Worm (Caenorhabditis elegans): ENCODE measurements around the gene famh-136.
A peak's percentile ranks its signal among the peaks of the same experiment; 100 is the strongest.

Gene famh-136

DNA sequence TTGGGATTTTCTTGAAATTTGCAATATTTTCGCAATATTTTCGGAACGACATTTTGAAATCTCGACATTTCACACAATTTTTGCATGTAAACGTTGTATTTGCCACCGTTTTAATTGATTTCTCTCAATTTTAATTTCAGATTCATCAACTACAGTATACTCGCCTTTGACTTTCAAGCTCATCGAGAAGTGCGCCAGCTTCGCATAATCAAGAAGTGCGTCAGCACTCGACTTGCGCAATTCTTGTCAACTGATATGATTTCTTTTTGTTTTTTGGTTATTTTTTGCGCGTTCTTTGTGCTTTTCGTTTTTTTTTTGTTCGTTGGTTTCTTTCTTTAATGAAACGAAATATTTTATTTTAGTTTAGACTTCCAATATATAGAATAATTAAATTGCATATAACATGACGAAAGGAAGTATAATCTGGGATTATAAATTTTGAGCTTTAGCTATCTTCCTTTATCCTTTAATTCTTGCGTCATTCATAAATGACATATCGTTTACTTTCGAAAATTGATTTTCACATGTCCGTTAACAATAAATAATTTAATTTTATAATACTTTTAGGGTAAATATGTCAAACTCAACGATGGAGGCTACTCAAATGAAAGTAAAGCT is at the start of gene famh-136 (continued):
- no peak for TF ChIP-seq ceh-79 (tag; optimal IDR thresholded peaks at IDR 0.05)
- TF ChIP-seq mxl-1 (tag; optimal IDR thresholded peaks at IDR 0.05): no peak
- no peak for TF ChIP-seq tbx-9 (tag; optimal IDR thresholded peaks at IDR 0.05; ENCODE audit: borderline replicate concordance)
- TF ChIP-seq lag-1 (GFP tag; IDR thresholded peaks at IDR 0.05): no peak
- peak; percentile 49; the same call in 1 of the 2 replicates for TF ChIP-seq ceh-100 (GFP tag; IDR thresholded peaks at IDR 0.05)
- no peak for TF ChIP-seq hsf-1 (GFP tag; IDR thresholded peaks at IDR 0.05)
- peak; percentile 62 for TF ChIP-seq efl-1 (GFP tag; optimal IDR thresholded peaks at IDR 0.05)
- peak; percentile 86 for TF ChIP-seq mcd-1 (GFP tag; IDR thresholded peaks at IDR 0.05)
- TF ChIP-seq B0261.1 (tag; optimal IDR thresholded peaks at IDR 0.05): no peak
- TF ChIP-seq F52B5.7 (tag; optimal IDR thresholded peaks at IDR 0.05): no peak
- TF ChIP-seq snpc-1.3 (tag; optimal IDR thresholded peaks at IDR 0.05; ENCODE audit: insufficient read depth): peak; percentile 27
- peak; percentile 46 for TF ChIP-seq ZK185.1 (tag; optimal IDR thresholded peaks at IDR 0.05; ENCODE audit: poor library complexity, severe bottlenecking)
- no peak for TF ChIP-seq nhr-120 (GFP tag; IDR thresholded peaks at IDR 0.05)
- TF ChIP-seq lsl-1 (GFP tag; optimal IDR thresholded peaks at IDR 0.05): peak; percentile 68
- no peak for TF ChIP-seq F37B4.10 (GFP tag; IDR thresholded peaks at IDR 0.05)
- no peak for TF ChIP-seq hlh-12 (tag; optimal IDR thresholded peaks at IDR 0.05)
- no peak for TF ChIP-seq madf-3 (GFP tag; IDR thresholded peaks at IDR 0.05)
- TF ChIP-seq nfyb-1 (GFP tag; IDR thresholded peaks at IDR 0.05): peak; percentile 80
- no peak for TF ChIP-seq D2030.7 (GFP tag; IDR thresholded peaks at IDR 0.05)
- TF ChIP-seq B0336.3 (GFP tag; IDR thresholded peaks at IDR 0.05): peak; percentile 82
- no peak for TF ChIP-seq Y79H2A.3 (GFP tag; conservative IDR thresholded peaks at IDR 0.05)
- peak; percentile 34 for TF ChIP-seq pha-4 (tag; optimal IDR thresholded peaks at IDR 0.05)
- TF ChIP-seq ztf-25 (GFP tag; IDR thresholded peaks at IDR 0.05): no peak
- TF ChIP-seq F22D6.2 (tag; optimal IDR thresholded peaks at IDR 0.05): peak; percentile 67
- TF ChIP-seq nfya-2 (GFP tag; IDR thresholded peaks at IDR 0.05): no peak
- peak; percentile 93 for TF ChIP-seq Y53G8AR.9 (GFP tag; conservative IDR thresholded peaks at IDR 0.05)
- no peak for TF ChIP-seq F55B11.4 (tag; optimal IDR thresholded peaks at IDR 0.05; ENCODE audit: borderline replicate concordance, insufficient read depth)
- peak in 2 of 3 experiments; percentile 9 to 83 for TF ChIP-seq lin-35 (GFP tag; optimal IDR thresholded peaks at IDR 0.05)
- TF ChIP-seq sptf-2 (GFP tag; optimal IDR thresholded peaks at IDR 0.05): no peak
- peak; percentile 58 for TF ChIP-seq xnd-1 (tag; optimal IDR thresholded peaks at IDR 0.05)
- TF ChIP-seq K11D2.4 (GFP tag; IDR thresholded peaks at IDR 0.05): peak; percentile 87
- no peak for TF ChIP-seq T26A5.8 (tag; optimal IDR thresholded peaks at IDR 0.05)

DNA sequence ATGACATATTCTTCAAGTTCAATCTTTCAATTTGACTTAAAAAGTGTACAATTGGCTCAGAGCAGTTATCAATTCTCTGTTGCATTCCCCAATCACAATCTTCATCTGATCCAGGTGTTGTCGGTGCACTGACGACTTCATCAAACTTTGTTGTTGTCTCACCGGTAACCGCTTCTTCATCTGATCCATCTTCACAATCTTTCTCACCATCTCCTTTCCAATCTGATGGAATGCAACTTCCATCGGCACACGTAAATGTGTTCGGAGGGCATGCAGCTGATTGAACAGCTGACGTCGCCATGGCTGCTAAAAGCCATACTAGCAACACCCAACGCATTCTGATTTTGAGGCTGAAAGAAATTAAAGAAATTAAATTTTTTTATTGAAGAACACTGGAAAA is 49.5 kb upstream of the famh-136 start, which contains the start of gene F44E2.4:
TSS of gene F44E2.4 (minus strand) at position 350 of the 400 bp plus-strand sequence.
- TF ChIP-seq F49E8.2 (tag; optimal IDR thresholded peaks at IDR 0.05; ENCODE audit: insufficient read depth): no peak
- TF ChIP-seq nhr-120 (GFP tag; IDR thresholded peaks at IDR 0.05): no peak
- TF ChIP-seq Y67H2A.10 (GFP tag; conservative IDR thresholded peaks at IDR 0.05): no peak
- TF ChIP-seq sea-2 (GFP tag; IDR thresholded peaks at IDR 0.05): no peak
- TF ChIP-seq dox-1 (GFP tag; IDR thresholded peaks at IDR 0.05): no peak

DNA sequence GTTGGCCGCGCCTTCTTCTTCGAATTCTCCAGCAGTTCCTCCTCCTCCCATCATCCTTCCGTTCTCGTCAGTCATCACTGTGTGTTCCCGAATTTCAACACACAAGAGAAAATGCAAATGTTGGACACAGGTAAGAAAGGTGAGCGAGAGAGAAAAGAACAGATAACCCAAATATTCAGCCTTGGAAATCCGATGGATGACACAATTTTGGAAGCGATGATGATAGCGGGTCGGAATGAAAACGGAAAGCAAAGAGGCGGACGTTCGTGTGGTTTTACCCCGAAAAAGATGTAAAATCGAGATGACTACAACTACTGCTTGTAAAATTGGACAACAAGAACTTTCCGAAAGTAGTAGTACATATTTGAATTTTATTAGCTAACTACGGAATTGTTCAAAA is 47.7 kb upstream of the famh-136 start:
- TF ChIP-seq athp-1 (tag; optimal IDR thresholded peaks at IDR 0.05) (no peak), Y79H2A.3 (GFP tag; conservative IDR thresholded peaks at IDR 0.05) (no peak), ets-4 (GFP tag; optimal IDR thresholded peaks at IDR 0.05) (no peak), lin-54 (GFP tag; optimal IDR thresholded peaks at IDR 0.05) (no peak), B0019.2 (GFP tag; conservative IDR thresholded peaks at IDR 0.05) (no peak), ZK185.1 (tag; optimal IDR thresholded peaks at IDR 0.05; ENCODE audit: poor library complexity, severe bottlenecking) (no peak)

Data from whole organism, young adult.